In the genomic region with DNA sequence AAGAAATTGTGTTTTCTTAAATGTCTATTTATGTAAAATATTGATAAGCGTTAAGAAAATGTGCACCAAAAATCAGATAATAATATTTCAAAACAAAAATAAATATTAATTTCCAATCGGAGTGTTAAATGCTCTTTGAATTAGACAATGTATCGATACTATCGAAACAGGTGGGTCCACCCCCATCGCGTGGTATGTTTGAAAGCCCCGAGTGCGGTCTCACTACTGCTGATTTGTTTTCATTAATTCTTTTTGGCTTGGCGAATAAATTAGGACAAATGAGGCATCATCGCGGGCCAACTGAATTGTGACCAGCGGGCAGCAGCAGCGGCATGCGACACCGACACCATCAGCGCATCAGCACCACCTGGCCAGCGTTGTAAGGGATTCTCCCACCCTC, we compare ENCODE assay signal across 4 fruit fly cellular contexts.
TF ChIP-seq lines count a peak whose summit lies in the region.

A gene (plus strand): TSS at position 189 of the 400 bp plus-strand sequence.

- no peak for TF ChIP-seq CTCF in whole organism, embryonic (GFP tag; optimal IDR thresholded peaks at IDR 0.05; lab: Kevin White, UChicago)

TF ChIP-seq in whole organism, adult, 20 proteins besides CTCF, POLR2A, EP300 and RAD21:
- TF ChIP-seq bab1 (GFP tag; optimal IDR thresholded peaks at IDR 0.05; lab: Kevin White, UChicago) (peak; percentile 21), CG33017 (tag; optimal IDR thresholded peaks at IDR 0.05; lab: Kevin White, UChicago) (no peak), CG7101 (tag; optimal IDR thresholded peaks at IDR 0.05; lab: Kevin White, UChicago) (peak; percentile 9)

TF ChIP-seq in whole organism, embryonic, 481 proteins besides CTCF, POLR2A, EP300 and RAD21 (continues in another document):
- TF ChIP-seq lov (optimal IDR thresholded peaks at IDR 0.05; lab: Kevin White, UChicago) (no peak), lov (GFP tag; IDR thresholded peaks at IDR 0.05; lab: Robert Waterston, UW) (no peak), Ets65A (GFP tag; lab: Kevin White, UChicago) (no peak), Tbp (GFP tag; optimal IDR thresholded peaks at IDR 0.05; lab: Kevin White, UChicago) (no peak), CG10959 (GFP tag; IDR thresholded peaks at IDR 0.05; lab: Robert Waterston, UW) (no peak), exex (tag; optimal IDR thresholded peaks at IDR 0.05; lab: Kevin White, UChicago) (peak; percentile 23), chn (GFP tag; optimal IDR thresholded peaks at IDR 0.05; lab: Kevin White, UChicago) (peak; percentile 27), Hr51 (GFP tag; optimal IDR thresholded peaks at IDR 0.05; lab: Kevin White, UChicago) (no peak), CG15073 (GFP tag; optimal IDR thresholded peaks at IDR 0.05; lab: Kevin White, UChicago) (no peak), Dp (GFP tag; optimal IDR thresholded peaks at IDR 0.05; lab: Kevin White, UChicago) (peak; percentile 74), B-H2 (GFP tag; optimal IDR thresholded peaks at IDR 0.05; lab: Kevin White, UChicago) (no peak), CG11093 (GFP tag; IDR thresholded peaks at IDR 0.05; lab: Robert Waterston, UW) (no peak), chif (GFP tag; optimal IDR thresholded peaks at IDR 0.05; lab: Kevin White, UChicago) (no peak), ato (GFP tag; IDR thresholded peaks at IDR 0.05; lab: Robert Waterston, UW; ENCODE audit: partially characterized antibody) (peak; percentile 59; the same call in 1 of the 2 replicates), jumu (GFP tag; optimal IDR thresholded peaks at IDR 0.05; lab: Kevin White, UChicago) (no peak), Bgb (GFP tag; IDR thresholded peaks at IDR 0.05; lab: Robert Waterston, UW; ENCODE audit: partially characterized antibody) (peak; percentile 92), br (optimal IDR thresholded peaks at IDR 0.05; lab: Kevin White, UChicago) (no peak), mld (GFP tag; IDR thresholded peaks at IDR 0.05; lab: Robert Waterston, UW; ENCODE audit: partially characterized antibody) (peak; percentile 69), knrl (GFP tag; IDR thresholded peaks at IDR 0.05; lab: Robert Waterston, UW; ENCODE audit: partially characterized antibody) (peak; percentile 89), zen2 (GFP tag; IDR thresholded peaks at IDR 0.05; lab: Robert Waterston, UW; ENCODE audit: partially characterized antibody) (peak; percentile 89), pfk (GFP tag; optimal IDR thresholded peaks at IDR 0.05; lab: Kevin White, UChicago) (no peak), sens (GFP tag; lab: Kevin White, UChicago) (peak; percentile 49), CG10979 (tag; optimal IDR thresholded peaks at IDR 0.05; lab: Kevin White, UChicago) (no peak), zf30C (GFP tag; optimal IDR thresholded peaks at IDR 0.05; lab: Kevin White, UChicago) (no peak), CG9876 (GFP tag; optimal IDR thresholded peaks at IDR 0.05; lab: Kevin White, UChicago) (no peak), nerfin-2 (GFP tag; IDR thresholded peaks at IDR 0.05; lab: Robert Waterston, UW; ENCODE audit: partially characterized antibody) (peak; percentile 67; the same call in 1 of the 2 replicates), gce (GFP tag; IDR thresholded peaks at IDR 0.05; lab: Robert Waterston, UW) (no peak)

TF ChIP-seq in whole organism, pupa, 21 proteins besides CTCF, POLR2A, EP300 and RAD21:
- no peak for TF ChIP-seq CG9948 (tag; optimal IDR thresholded peaks at IDR 0.05; lab: Kevin White, UChicago)
- TF ChIP-seq CG8159 (tag; optimal IDR thresholded peaks at IDR 0.05; lab: Kevin White, UChicago), result peak; percentile 50
- no peak for TF ChIP-seq CG34367 (tag; optimal IDR thresholded peaks at IDR 0.05; lab: Kevin White, UChicago)
- TF ChIP-seq CG17806 (tag; optimal IDR thresholded peaks at IDR 0.05; lab: Kevin White, UChicago), result no peak
- TF ChIP-seq Ets98B (GFP tag; IDR thresholded peaks at IDR 0.05; lab: Robert Waterston, UW), result no peak
- TF ChIP-seq CG12605 (GFP tag; IDR thresholded peaks at IDR 0.05; lab: Robert Waterston, UW), result no peak
- TF ChIP-seq Pif1B (GFP tag; optimal IDR thresholded peaks at IDR 0.05; lab: Kevin White, UChicago), result no peak

TF ChIP-seq in whole organism, wandering third instar larva, 38 proteins besides CTCF, POLR2A, EP300 and RAD21:
- TF ChIP-seq Rel (GFP tag; optimal IDR thresholded peaks at IDR 0.05; lab: Kevin White, UChicago) (no peak), Rel (tag; optimal IDR thresholded peaks at IDR 0.05; lab: Kevin White, UChicago) (peak; percentile 62), lola (GFP tag; optimal IDR thresholded peaks at IDR 0.05; lab: Kevin White, UChicago) (no peak), HLH106 (tag; optimal IDR thresholded peaks at IDR 0.05; lab: Kevin White, UChicago) (peak; percentile 4)
TF ChIP-seq in whole organism, wandering third instar larva: peak in this region for 2.
